Fruit fly (Drosophila melanogaster) whole organism, embryonic: ENCODE measurements around the gene CG7564.

Experiments used
- Bteb2 ChIP-seq: fragments of 200-800 bp; sonication (Bioruptor generic); optimal IDR thresholded peaks from 2 replicates; lab custom pipeline; 2016; ENCODE audit warnings: missing biosample characterization, missing genetic modification characterization
- CG10267 ChIP-seq: fragments of 200-800 bp; sonication (Bioruptor generic); optimal IDR thresholded peaks from 2 replicates; lab custom pipeline; 2018; ENCODE audit warnings: missing biosample characterization, mild to moderate bottlenecking, missing genetic modification characterization, moderate library complexity
- CG10654 ChIP-seq: fragments of 200-800 bp; sonication (Bioruptor generic); optimal IDR thresholded peaks from 2 replicates; lab custom pipeline; 2016; ENCODE audit warnings: missing biosample characterization, missing genetic modification characterization
- CG10979 ChIP-seq: fragments of 200-800 bp; sonication (Bioruptor generic); optimal IDR thresholded peaks from 2 replicates; lab custom pipeline; 2018; ENCODE audit warnings: missing biosample characterization, mild to moderate bottlenecking, missing genetic modification characterization, moderate library complexity
- CG11398 ChIP-seq: fragments of 200-800 bp; sonication (Bioruptor generic); optimal IDR thresholded peaks from 2 replicates; lab custom pipeline; 2016; ENCODE audit warnings: missing biosample characterization, missing genetic modification characterization
- CG12769 ChIP-seq: fragments of 200-800 bp; sonication (Bioruptor generic); optimal IDR thresholded peaks from 2 replicates; lab custom pipeline; 2019; ENCODE audit warnings: missing biosample characterization, mild to moderate bottlenecking, missing genetic modification characterization, moderate library complexity
- CG13296 ChIP-seq: fragments of 200-800 bp; sonication (Bioruptor generic); optimal IDR thresholded peaks from 3 replicates; lab custom pipeline; 2018; ENCODE audit warnings: missing biosample characterization, mild to moderate bottlenecking, missing genetic modification characterization
- CG13424 ChIP-seq: fragments of 200-800 bp; sonication (Bioruptor generic); optimal IDR thresholded peaks from 2 replicates; lab custom pipeline; 2019; ENCODE audit warnings: missing biosample characterization, mild to moderate bottlenecking, missing genetic modification characterization, moderate library complexity
- CG14014 ChIP-seq: fragments of 200-800 bp; sonication (Bioruptor generic); IDR thresholded peaks from 2 replicates; pipeline ENCODE4 v1.3.6; 2022; ENCODE audit warnings: missing biosample characterization, missing genetic modification characterization
- CG14860 ChIP-seq: fragments of 200-800 bp; sonication (Bioruptor generic); IDR thresholded peaks from 3 replicates; pipeline ENCODE4 v1.3.6; 2022; ENCODE audit warnings: missing biosample characterization, missing genetic modification characterization; ENCODE audit not compliant: partially characterized antibody
- CG1602 ChIP-seq: fragments of 200-800 bp; sonication (Bioruptor generic); optimal IDR thresholded peaks from 3 replicates; lab custom pipeline; 2016; ENCODE audit warnings: missing biosample characterization, missing genetic modification characterization
- CG17359 ChIP-seq: fragments of 200-800 bp; sonication (Bioruptor generic); optimal IDR thresholded peaks from 3 replicates; lab custom pipeline; 2018; ENCODE audit warnings: missing biosample characterization, mild to moderate bottlenecking, missing genetic modification characterization, moderate library complexity
- CG17568 ChIP-seq: fragments of 200-800 bp; sonication (Bioruptor generic); optimal IDR thresholded peaks from 2 replicates; lab custom pipeline; 2018; ENCODE audit warnings: missing biosample characterization, mild to moderate bottlenecking, missing genetic modification characterization, moderate library complexity
- CG17912 ChIP-seq: fragments of 200-800 bp; sonication (Bioruptor generic); optimal IDR thresholded peaks from 2 replicates; lab custom pipeline; 2018; ENCODE audit warnings: missing biosample characterization, mild to moderate bottlenecking, missing genetic modification characterization
- CG18011 ChIP-seq: fragments of 200-800 bp; sonication (Bioruptor generic); optimal IDR thresholded peaks from 2 replicates; lab custom pipeline; 2017; ENCODE audit warnings: missing biosample characterization, missing genetic modification characterization, mild to moderate bottlenecking, moderate library complexity, missing genotype
- CG2875 ChIP-seq: fragments of 200-800 bp; sonication (Bioruptor generic); optimal IDR thresholded peaks from 2 replicates; lab custom pipeline; 2017; ENCODE audit warnings: missing biosample characterization, mild to moderate bottlenecking, missing genetic modification characterization, missing genetic modification reagents
- CG30403 ChIP-seq: fragments of 200-800 bp; sonication (Bioruptor generic); optimal IDR thresholded peaks from 3 replicates; lab custom pipeline; 2016; ENCODE audit warnings: missing biosample characterization, missing genetic modification characterization
- CG6791 ChIP-seq: fragments of 200-800 bp; sonication (Bioruptor generic); IDR thresholded peaks from 3 replicates; pipeline ENCODE4 v1.3.6; 2022; ENCODE audit warnings: missing biosample characterization, missing genetic modification characterization; ENCODE audit not compliant: partially characterized antibody
- CG7786 ChIP-seq: fragments of 200-800 bp; sonication (Bioruptor generic); optimal IDR thresholded peaks from 2 replicates; lab custom pipeline; 2016; ENCODE audit warnings: missing biosample characterization, missing genetic modification characterization
- CG7963 ChIP-seq: fragments of 200-800 bp; sonication (Bioruptor generic); IDR thresholded peaks from 3 replicates; pipeline ENCODE4 v1.3.6; 2022; ENCODE audit warnings: missing biosample characterization, missing genetic modification characterization; ENCODE audit not compliant: partially characterized antibody
- CG9876 ChIP-seq: fragments of 200-800 bp; sonication (Bioruptor generic); optimal IDR thresholded peaks from 2 replicates; lab custom pipeline; 2016; ENCODE audit warnings: missing biosample characterization, missing genetic modification characterization
- Doc2 ChIP-seq: fragments of 200-800 bp; sonication (Bioruptor generic); IDR thresholded peaks from 2 replicates; pipeline ENCODE4 v1.3.6; 2022; ENCODE audit warnings: missing biosample characterization, missing genetic modification characterization
- Ets97D ChIP-seq: fragments of 200-800 bp; sonication (Bioruptor generic); optimal IDR thresholded peaks from 3 replicates; lab custom pipeline; 2016; ENCODE audit warnings: missing biosample characterization, missing genetic modification characterization
- Hr39 ChIP-seq: fragments of >200 bp; optimal IDR thresholded peaks from 2 replicates; lab custom pipeline; 2017
- Opbp ChIP-seq: fragments of 200-800 bp; sonication (Bioruptor generic); IDR thresholded peaks from 3 replicates; pipeline ENCODE4 v1.3.6; 2022; ENCODE audit warnings: missing biosample characterization, missing genetic modification characterization; ENCODE audit not compliant: partially characterized antibody
- Ptx1 ChIP-seq: fragments of 200-800 bp; sonication (Bioruptor generic); IDR thresholded peaks from 2 replicates; pipeline ENCODE4 v1.3.6; 2022; ENCODE audit warnings: missing biosample characterization, missing genetic modification characterization
- Sox100B ChIP-seq: fragments of 200-800 bp; sonication (Bioruptor generic); optimal IDR thresholded peaks from 3 replicates; lab custom pipeline; 2018; ENCODE audit warnings: missing biosample characterization, mild to moderate bottlenecking, missing genetic modification characterization
- Sox102F ChIP-seq: fragments of 200-800 bp; sonication (Bioruptor generic); optimal IDR thresholded peaks from 2 replicates; lab custom pipeline; 2018; ENCODE audit warnings: missing biosample characterization, mild to moderate bottlenecking, missing genetic modification characterization, moderate library complexity
- Spps ChIP-seq: fragments of 200-800 bp; sonication (Bioruptor generic); optimal IDR thresholded peaks from 2 replicates; lab custom pipeline; 2018; ENCODE audit warnings: missing biosample characterization, mild to moderate bottlenecking, missing genetic modification characterization
- aop ChIP-seq: fragments of 200-800 bp; sonication (Bioruptor generic); IDR thresholded peaks from 2 replicates; pipeline ENCODE4 v1.3.6; 2022; ENCODE audit warnings: missing biosample characterization, missing genetic modification characterization
- az2 ChIP-seq: fragments of 200-800 bp; sonication (Bioruptor generic); optimal IDR thresholded peaks from 3 replicates; lab custom pipeline; 2016; ENCODE audit warnings: missing biosample characterization, missing genetic modification characterization
- br ChIP-seq: fragments of >200 bp; optimal IDR thresholded peaks from 2 replicates; lab custom pipeline; 2017
- cas ChIP-seq: fragments of 200-800 bp; sonication (Bioruptor generic); IDR thresholded peaks from 2 replicates; pipeline ENCODE4 v1.3.6; 2022; ENCODE audit warnings: missing biosample characterization, missing genetic modification characterization
- chif ChIP-seq, 2 experiments: fragments of 200-800 bp; sonication (Bioruptor generic); optimal IDR thresholded peaks; 3 replicates each; lab custom pipeline; 2016; ENCODE audit warnings: missing biosample characterization in 2 of 2, missing genetic modification characterization in 2 of 2
- croc ChIP-seq: fragments of 200-800 bp; sonication (Bioruptor generic); conservative IDR thresholded peaks from 3 replicates; pipeline ENCODE4 v1.3.6; 2022; ENCODE audit warnings: missing biosample characterization, missing genetic modification characterization
- dmrt11E ChIP-seq: fragments of 200-800 bp; sonication (Bioruptor generic); optimal IDR thresholded peaks from 3 replicates; lab custom pipeline; 2018; ENCODE audit warnings: missing biosample characterization, mild to moderate bottlenecking, missing genetic modification characterization, moderate library complexity
- esg ChIP-seq: fragments of 200-800 bp; sonication (Bioruptor generic); conservative IDR thresholded peaks from 2 replicates; pipeline ENCODE4 v1.3.6; 2022; ENCODE audit warnings: missing biosample characterization, missing genetic modification characterization
- exex ChIP-seq: fragments of 200-800 bp; sonication (Bioruptor generic); optimal IDR thresholded peaks from 4 replicates; lab custom pipeline; 2018; ENCODE audit warnings: missing biosample characterization, mild to moderate bottlenecking, missing genetic modification characterization, moderate library complexity
- gce ChIP-seq: fragments of 200-800 bp; sonication (Bioruptor generic); IDR thresholded peaks from 3 replicates; pipeline ENCODE4 v1.3.6; 2022; ENCODE audit warnings: missing biosample characterization, missing genetic modification characterization
- gcm ChIP-seq: fragments of 200-800 bp; sonication (Bioruptor generic); optimal IDR thresholded peaks from 2 replicates; lab custom pipeline; 2019; ENCODE audit warnings: missing biosample characterization, mild to moderate bottlenecking, missing genetic modification characterization, moderate library complexity
- lab ChIP-seq: fragments of 200-800 bp; sonication (Bioruptor generic); optimal IDR thresholded peaks from 3 replicates; lab custom pipeline; 2017; ENCODE audit warnings: missing biosample characterization, missing genetic modification characterization, mild to moderate bottlenecking, moderate library complexity, missing genetic modification reagents
- lola ChIP-seq, 3 experiments: fragments of >200 bp in 2 of 3; fragments of 200-800 bp in 1 of 3; sonication (Bioruptor generic) in 1 of 3; optimal IDR thresholded peaks; 2 replicates each; lab custom pipeline; 2017 to 2019; ENCODE audit warnings: missing biosample characterization in 3 of 3, missing genetic modification characterization in 3 of 3, mild to moderate bottlenecking in 1 of 3, moderate library complexity in 1 of 3
- phol ChIP-seq: fragments of 200-800 bp; sonication (Bioruptor generic); optimal IDR thresholded peaks from 3 replicates; lab custom pipeline; 2018; ENCODE audit warnings: missing biosample characterization, mild to moderate bottlenecking, missing genetic modification characterization, moderate library complexity
- psq ChIP-seq: fragments of 200-800 bp; sonication (Bioruptor generic); optimal IDR thresholded peaks from 2 replicates; lab custom pipeline; 2017; ENCODE audit warnings: missing biosample characterization, missing genetic modification characterization
- sr ChIP-seq: fragments of 200-800 bp; sonication (Bioruptor generic); IDR thresholded peaks from 3 replicates; pipeline ENCODE4 v1.3.6; 2022; ENCODE audit warnings: missing biosample characterization, missing genetic modification characterization
- ssp ChIP-seq: fragments of 200-800 bp; sonication (Bioruptor generic); IDR thresholded peaks from 2 replicates; pipeline ENCODE4 v1.3.6; 2022; ENCODE audit warnings: missing biosample characterization, missing genetic modification characterization
- twi ChIP-seq: fragments of 200-800 bp; optimal IDR thresholded peaks from 2 replicates; lab custom pipeline; 2019; ENCODE audit warnings: missing biosample characterization, mild to moderate bottlenecking, missing genetic modification characterization, moderate library complexity
- unpg ChIP-seq: fragments of 200-800 bp; sonication (Bioruptor generic); optimal IDR thresholded peaks from 3 replicates; lab custom pipeline; 2018; ENCODE audit warnings: missing biosample characterization, mild to moderate bottlenecking, missing genetic modification characterization, moderate library complexity
- z ChIP-seq: fragments of 200-800 bp; sonication (Bioruptor generic); IDR thresholded peaks from 3 replicates; pipeline ENCODE4 v1.3.6; 2022; ENCODE audit warnings: missing biosample characterization, missing genetic modification characterization
- zf30C ChIP-seq: fragments of 200-800 bp; sonication (Bioruptor generic); optimal IDR thresholded peaks from 3 replicates; lab custom pipeline; 2018; ENCODE audit warnings: missing biosample characterization, mild to moderate bottlenecking, missing genetic modification characterization

CG7564 gene

dm6 chr3L:17496871-17497492, 17.1 kb upstream of the CG7564 start (continued):
- no peak for TF ChIP-seq CG17568 (GFP tag; lab: Kevin White, UChicago)
- no peak for TF ChIP-seq CG12769 (tag; lab: Kevin White, UChicago)
- TF ChIP-seq zf30C (GFP tag; lab: Kevin White, UChicago): no peak
- TF ChIP-seq CG11398 (GFP tag; lab: Kevin White, UChicago): no peak
- TF ChIP-seq twi (tag; lab: Kevin White, UChicago): no peak
- no peak for TF ChIP-seq CG13424
- TF ChIP-seq dmrt11E: peak; percentile 21
- TF ChIP-seq Ets97D (GFP tag; lab: Kevin White, UChicago): no peak
- no peak for TF ChIP-seq aop
- no peak for TF ChIP-seq CG17912
- peak; percentile 5 for TF ChIP-seq CG10654 (GFP tag; lab: Kevin White, UChicago)
- peak; percentile 15 for TF ChIP-seq Sox100B (GFP tag; lab: Kevin White, UChicago)
- no peak for TF ChIP-seq cas (GFP tag; lab: Robert Waterston, UW)
- TF ChIP-seq z: no peak
- peak; percentile 35 for TF ChIP-seq CG10979
- TF ChIP-seq exex (tag; lab: Kevin White, UChicago): no peak
- no peak for TF ChIP-seq Spps (tag; lab: Kevin White, UChicago)
- no peak for TF ChIP-seq br
- peak; percentile 28 for TF ChIP-seq CG17359 (tag; lab: Kevin White, UChicago)
- peak in 1 of 2 experiments; percentile 28 for TF ChIP-seq chif (GFP tag; optimal IDR thresholded peaks at IDR 0.05; lab: Kevin White, UChicago)
- TF ChIP-seq gcm (GFP tag; lab: Kevin White, UChicago): no peak
- no peak for TF ChIP-seq ssp (GFP tag; lab: Robert Waterston, UW)
- TF ChIP-seq lab (GFP tag; lab: Kevin White, UChicago): no peak
- no peak for TF ChIP-seq CG7963 (GFP tag; lab: Robert Waterston, UW)
- no peak for TF ChIP-seq CG9876 (GFP tag; lab: Kevin White, UChicago)
- TF ChIP-seq CG14860: no peak
- TF ChIP-seq Bteb2 (GFP tag; lab: Kevin White, UChicago): no peak
- no peak for TF ChIP-seq psq
- TF ChIP-seq lola (GFP tag; optimal IDR thresholded peaks at IDR 0.05; lab: Kevin White, UChicago): no peak
- TF ChIP-seq az2 (GFP tag; lab: Kevin White, UChicago): peak; percentile 29
- no peak for TF ChIP-seq CG6791
- no peak for TF ChIP-seq Doc2 (GFP tag; lab: Robert Waterston, UW)
- TF ChIP-seq CG7786 (GFP tag; lab: Kevin White, UChicago): no peak
- no peak for TF ChIP-seq CG14014 (GFP tag; lab: Robert Waterston, UW)
- TF ChIP-seq Ptx1 (GFP tag; lab: Robert Waterston, UW): peak; percentile 30; the same call in 1 of the 2 replicates
- no peak for TF ChIP-seq CG18011 (GFP tag; lab: Kevin White, UChicago)
- TF ChIP-seq esg (GFP tag; lab: Robert Waterston, UW): no peak
- TF ChIP-seq CG13296 (GFP tag; lab: Kevin White, UChicago): no peak
- TF ChIP-seq Opbp: no peak
- TF ChIP-seq sr: no peak
- peak; percentile 11 for TF ChIP-seq CG10267
- peak; percentile 0 for TF ChIP-seq CG30403 (GFP tag; lab: Kevin White, UChicago)
- TF ChIP-seq phol (tag; lab: Kevin White, UChicago): peak; percentile 53
- no peak for TF ChIP-seq croc
- peak; percentile 47 for TF ChIP-seq Sox102F (GFP tag; lab: Kevin White, UChicago)
- TF ChIP-seq gce (GFP tag; lab: Robert Waterston, UW): no peak
- TF ChIP-seq unpg (GFP tag; lab: Kevin White, UChicago): peak; percentile 35
- TF ChIP-seq Hr39 (lab: Kevin White, UChicago): no peak
- no peak for TF ChIP-seq CG1602 (GFP tag; lab: Kevin White, UChicago)
- TF ChIP-seq CG2875 (GFP tag; lab: Kevin White, UChicago): peak; percentile 1
